Worm (Caenorhabditis elegans) whole organism, L4 larva: ENCODE measurements around the gene cit-1.1.

Experiments used
- F10B5.3 ChIP-seq: sonication (generic microtip); optimal IDR thresholded peaks from 2 replicates; lab custom pipeline; 2016; ENCODE audit warnings: mild to moderate bottlenecking, missing genetic modification characterization, missing compliant biosample characterization
- F37D6.2 ChIP-seq: sonication (generic microtip); optimal IDR thresholded peaks from 2 replicates; lab custom pipeline; 2016; ENCODE audit warnings: mild to moderate bottlenecking, missing genetic modification characterization, missing compliant biosample characterization
- F49E8.2 ChIP-seq: sonication (generic microtip); optimal IDR thresholded peaks from 2 replicates; lab custom pipeline; 2016; ENCODE audit warnings: missing compliant biosample characterization, mild to moderate bottlenecking, missing genetic modification characterization, borderline replicate concordance
- T26A8.4 ChIP-seq: fragments of 200-800 bp; sonication (Bioruptor generic); IDR thresholded peaks from 2 replicates; pipeline ENCODE4 v1.3.6; 2022; ENCODE audit warnings: missing genetic modification characterization, missing compliant biosample characterization
- Y105C5A.15 ChIP-seq: fragments of 200-800 bp; sonication (Bioruptor generic); IDR thresholded peaks from 2 replicates; pipeline ENCODE4 v1.3.6; 2022; ENCODE audit warnings: missing genetic modification characterization, missing compliant biosample characterization
- Y75B8A.6 ChIP-seq: fragments of 200-800 bp; sonication (Bioruptor generic); IDR thresholded peaks from 2 replicates; pipeline ENCODE4 v1.3.6; 2022; ENCODE audit warnings: missing genetic modification reagents, missing genetic modification characterization, missing compliant biosample characterization
- ZK546.5 ChIP-seq, 2 experiments: sonication (generic microtip); optimal IDR thresholded peaks; 2 replicates each; lab custom pipeline; 2017; ENCODE audit warnings: missing biosample characterization in 2 of 2, missing genetic modification characterization in 2 of 2
- attf-4 ChIP-seq: sonication (generic microtip); optimal IDR thresholded peaks from 3 replicates; lab custom pipeline; 2017; ENCODE audit warnings: missing biosample characterization, missing genetic modification characterization
- ceh-28 ChIP-seq: fragments of 150-350 bp; optimal IDR thresholded peaks from 2 replicates; lab custom pipeline; 2014; ENCODE audit warnings: missing biosample characterization, missing genetic modification reagents, missing genetic modification characterization
- ceh-32 ChIP-seq: sonication (generic microtip); optimal IDR thresholded peaks from 2 replicates; lab custom pipeline; 2016; ENCODE audit warnings: mild to moderate bottlenecking, missing genetic modification characterization, missing compliant biosample characterization; ENCODE audit not compliant: poor library complexity
- ceh-82 ChIP-seq: sonication (generic microtip); optimal IDR thresholded peaks from 2 replicates; lab custom pipeline; 2017; ENCODE audit warnings: missing biosample characterization, missing genetic modification characterization
- ces-1 ChIP-seq: fragments of 150-350 bp; sonication (generic microtip); optimal IDR thresholded peaks from 4 replicates; lab custom pipeline; 2014; ENCODE audit warnings: missing biosample characterization, missing genetic modification reagents, missing genetic modification characterization
- ctbp-1 ChIP-seq: fragments of 200-800 bp; sonication (Bioruptor generic); IDR thresholded peaks from 2 replicates; pipeline ENCODE4 v1.3.6; 2022; ENCODE audit warnings: missing genetic modification reagents, missing genetic modification characterization, missing compliant biosample characterization
- dmd-6 ChIP-seq: fragments of 200-800 bp; sonication (Bioruptor generic); IDR thresholded peaks from 2 replicates; pipeline ENCODE4 v1.3.6; 2022; ENCODE audit warnings: missing genetic modification reagents, missing genetic modification characterization, missing compliant biosample characterization
- dmd-8 ChIP-seq: fragments of 200-800 bp; sonication (Bioruptor generic); IDR thresholded peaks from 2 replicates; pipeline ENCODE4 v1.3.6; 2022; ENCODE audit warnings: missing genetic modification characterization, missing compliant biosample characterization
- dmd-9 ChIP-seq: fragments of 200-800 bp; sonication (Bioruptor generic); IDR thresholded peaks from 2 replicates; pipeline ENCODE4 v1.3.6; 2022; ENCODE audit warnings: missing genetic modification reagents, missing genetic modification characterization, missing compliant biosample characterization
- dpl-1 ChIP-seq: fragments of 150-350 bp; optimal IDR thresholded peaks from 2 replicates; lab custom pipeline; 2014; ENCODE audit warnings: missing biosample characterization, missing genetic modification reagents, missing genetic modification characterization
- duxl-1 ChIP-seq: sonication (generic microtip); optimal IDR thresholded peaks from 2 replicates; lab custom pipeline; 2016; ENCODE audit warnings: mild to moderate bottlenecking, missing genetic modification characterization, moderate library complexity, missing compliant biosample characterization; ENCODE audit not compliant: poor library complexity
- egl-27 ChIP-seq: sonication (generic microtip); optimal IDR thresholded peaks from 3 replicates; lab custom pipeline; 2017; ENCODE audit warnings: missing biosample characterization, missing genetic modification reagents, missing genetic modification characterization
- gei-8 ChIP-seq: fragments of 200-800 bp; sonication (Bioruptor generic); optimal IDR thresholded peaks from 2 replicates; lab custom pipeline; 2018; ENCODE audit warnings: mild to moderate bottlenecking, missing genetic modification characterization, missing compliant biosample characterization
- hlh-11 ChIP-seq: fragments of 200-800 bp; sonication (Bioruptor generic); optimal IDR thresholded peaks from 2 replicates; lab custom pipeline; 2018; ENCODE audit warnings: mild to moderate bottlenecking, missing genetic modification characterization, missing compliant biosample characterization
- jun-1 ChIP-seq: fragments of 150-350 bp; optimal IDR thresholded peaks from 2 replicates; lab custom pipeline; 2014; ENCODE audit warnings: missing biosample characterization, missing genetic modification reagents, missing genetic modification characterization
- lim-7 ChIP-seq: fragments of 200-800 bp; sonication (Bioruptor generic); IDR thresholded peaks from 2 replicates; pipeline ENCODE4 v1.3.6; 2022; ENCODE audit warnings: missing genetic modification characterization, missing compliant biosample characterization
- lin-13 ChIP-seq: fragments of 150-350 bp; optimal IDR thresholded peaks from 2 replicates; lab custom pipeline; 2014; ENCODE audit warnings: missing biosample characterization, missing genetic modification reagents, missing genetic modification characterization
- lin-29 ChIP-seq: fragments of 200-800 bp; sonication (Bioruptor generic); IDR thresholded peaks from 2 replicates; pipeline ENCODE4 v1.3.6; 2022; ENCODE audit warnings: missing genetic modification reagents, missing genetic modification characterization, missing compliant biosample characterization
- lin-38 ChIP-seq: fragments of 200-800 bp; sonication (Bioruptor generic); IDR thresholded peaks from 2 replicates; pipeline ENCODE4 v1.3.6; 2022; ENCODE audit warnings: missing genetic modification reagents, missing genetic modification characterization, missing compliant biosample characterization
- lin-39 ChIP-seq: fragments of 150-350 bp; optimal IDR thresholded peaks from 2 replicates; lab custom pipeline; 2014; ENCODE audit warnings: missing biosample characterization, missing genetic modification reagents, missing genetic modification characterization
- lsy-2 ChIP-seq, 2 experiments: fragments of 150-350 bp in 1 of 2; sonication (generic microtip) in 1 of 2; optimal IDR thresholded peaks; 2 replicates each; lab custom pipeline; 2014 to 2017; ENCODE audit warnings: missing biosample characterization in 2 of 2, missing genetic modification characterization in 2 of 2
- mdt-29 ChIP-seq: fragments of 200-800 bp; sonication (Bioruptor generic); IDR thresholded peaks from 2 replicates; pipeline ENCODE4 v1.3.6; 2022; ENCODE audit warnings: missing genetic modification reagents, missing genetic modification characterization, missing compliant biosample characterization
- mep-1 ChIP-seq: fragments of 150-350 bp; sonication (generic microtip); optimal IDR thresholded peaks from 3 replicates; lab custom pipeline; 2014; ENCODE audit warnings: missing biosample characterization, missing genetic modification characterization
- mxl-2 ChIP-seq: fragments of 200-800 bp; sonication (Bioruptor generic); conservative IDR thresholded peaks from 2 replicates; pipeline ENCODE4 v1.3.6; 2022; ENCODE audit warnings: missing genetic modification reagents, missing genetic modification characterization, missing compliant biosample characterization
- mxl-3 ChIP-seq: fragments of 200-800 bp; sonication (Bioruptor generic); optimal IDR thresholded peaks from 2 replicates; lab custom pipeline; 2018; ENCODE audit warnings: mild to moderate bottlenecking, missing genetic modification characterization, missing compliant biosample characterization
- nhr-41 ChIP-seq: fragments of 200-800 bp; sonication (Bioruptor generic); IDR thresholded peaks from 2 replicates; pipeline ENCODE4 v1.3.6; 2022; ENCODE audit warnings: missing genetic modification reagents, missing genetic modification characterization, missing compliant biosample characterization
- nhr-48 ChIP-seq: sonication (generic microtip); optimal IDR thresholded peaks from 2 replicates; lab custom pipeline; 2016; ENCODE audit warnings: mild to moderate bottlenecking, missing genetic modification characterization, missing compliant biosample characterization
- nhr-76 ChIP-seq: fragments of 150-350 bp; optimal IDR thresholded peaks from 2 replicates; lab custom pipeline; 2014; ENCODE audit warnings: missing biosample characterization, missing genetic modification characterization
- nhr-77 ChIP-seq: fragments of 150-350 bp; optimal IDR thresholded peaks from 2 replicates; lab custom pipeline; 2014; ENCODE audit warnings: missing biosample characterization, missing genetic modification characterization
- pqm-1 ChIP-seq: sonication (generic microtip); optimal IDR thresholded peaks from 2 replicates; lab custom pipeline; 2017; ENCODE audit warnings: missing biosample characterization, missing genetic modification characterization
- rbr-2 ChIP-seq: sonication (generic microtip); optimal IDR thresholded peaks from 2 replicates; lab custom pipeline; 2016; ENCODE audit warnings: missing genotype, missing genetic modification characterization, missing compliant biosample characterization
- set-16 ChIP-seq: fragments of 200-800 bp; sonication (Bioruptor generic); IDR thresholded peaks from 2 replicates; pipeline ENCODE4 v1.3.6; 2022; ENCODE audit warnings: missing genetic modification reagents, missing genetic modification characterization, missing compliant biosample characterization
- snpc-1.2 ChIP-seq: fragments of 200-800 bp; sonication (Bioruptor generic); IDR thresholded peaks from 2 replicates; pipeline ENCODE4 v1.3.6; 2022; ENCODE audit warnings: missing genetic modification reagents, missing genetic modification characterization, missing compliant biosample characterization
- snpc-4 ChIP-seq: fragments of 150-350 bp; optimal IDR thresholded peaks from 2 replicates; lab custom pipeline; 2014; ENCODE audit warnings: missing biosample characterization, missing genetic modification characterization
- spr-1 ChIP-seq: sonication (generic microtip); optimal IDR thresholded peaks from 2 replicates; lab custom pipeline; 2016; ENCODE audit warnings: mild to moderate bottlenecking, missing genetic modification characterization, missing compliant biosample characterization
- spr-3 ChIP-seq: fragments of 200-800 bp; sonication (Bioruptor generic); optimal IDR thresholded peaks from 2 replicates; lab custom pipeline; 2018; ENCODE audit warnings: mild to moderate bottlenecking, missing genetic modification characterization, missing compliant biosample characterization
- tag-97 ChIP-seq: fragments of 200-800 bp; sonication (Bioruptor generic); IDR thresholded peaks from 2 replicates; pipeline ENCODE4 v1.3.6; 2022; ENCODE audit warnings: missing genetic modification characterization, missing compliant biosample characterization
- unc-39 ChIP-seq: sonication (generic microtip); optimal IDR thresholded peaks from 2 replicates; lab custom pipeline; 2017; ENCODE audit warnings: missing biosample characterization, missing genetic modification characterization
- vab-7 ChIP-seq: fragments of 200-800 bp; sonication (Bioruptor generic); IDR thresholded peaks from 2 replicates; pipeline ENCODE4 v1.3.6; 2022; ENCODE audit warnings: missing genetic modification reagents, missing genetic modification characterization, missing compliant biosample characterization
- zfp-3 ChIP-seq: fragments of 200-800 bp; sonication (Bioruptor generic); conservative IDR thresholded peaks from 2 replicates; pipeline ENCODE4 v1.3.6; 2022; ENCODE audit warnings: missing genetic modification reagents, missing genetic modification characterization, missing compliant biosample characterization
- zip-2 ChIP-seq: fragments of 150-350 bp; optimal IDR thresholded peaks from 2 replicates; lab custom pipeline; 2014; ENCODE audit warnings: missing biosample characterization, missing genetic modification characterization

The cit-1.1 gene

DNA sequence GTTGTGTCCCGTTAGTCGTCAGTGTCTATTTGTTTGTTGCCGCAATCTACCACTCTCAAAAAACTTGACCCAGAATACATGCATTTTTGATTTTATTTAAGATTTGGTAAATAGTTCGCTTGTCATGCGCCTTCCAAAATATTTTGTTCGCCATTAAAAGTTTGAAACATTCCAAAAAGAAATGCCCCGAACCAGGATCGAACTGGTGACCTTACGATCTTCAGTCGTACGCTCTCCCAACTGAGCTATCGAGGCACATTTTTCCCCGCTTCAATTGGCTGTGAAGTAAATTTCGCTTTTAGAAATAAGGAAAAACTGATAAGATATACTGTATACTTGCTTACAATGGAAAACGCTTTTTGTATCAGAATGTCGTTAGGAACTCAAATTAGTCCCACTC, 31.3 kb downstream of the cit-1.1 start (continued):
- TF ChIP-seq Y105C5A.15 (no peak), duxl-1 (tag; lab: Kevin White, UChicago) (peak; percentile 25), lsy-2 (tag; optimal IDR thresholded peaks at IDR 0.05; lab: Kevin White, UChicago) (no peak), lin-38 (GFP tag; lab: Robert Waterston, UW) (no peak), mxl-3 (GFP tag; lab: Kevin White, UChicago) (peak; percentile 23), ces-1 (GFP tag; lab: Kevin White, UChicago) (no peak), nhr-41 (GFP tag; lab: Robert Waterston, UW) (no peak), Y75B8A.6 (GFP tag; lab: Robert Waterston, UW) (no peak), unc-39 (tag; lab: Kevin White, UChicago) (no peak), F37D6.2 (no peak), attf-4 (tag; lab: Kevin White, UChicago) (no peak), nhr-48 (tag; lab: Kevin White, UChicago) (no peak), lim-7 (peak; percentile 57; the same call in 1 of the 2 replicates), egl-27 (no peak), tag-97 (GFP tag; lab: Robert Waterston, UW) (no peak), vab-7 (GFP tag; lab: Robert Waterston, UW) (0 out of 2 replicates have a peak, but pooled peaks have one; percentile 48), ceh-82 (tag; lab: Kevin White, UChicago) (no peak), F49E8.2 (tag; lab: Kevin White, UChicago) (no peak), lin-39 (tag; lab: Kevin White, UChicago) (no peak), dmd-6 (GFP tag; lab: Robert Waterston, UW) (0 out of 2 replicates have a peak, but pooled peaks have one; percentile 15), ctbp-1 (0 out of 2 replicates have a peak, but pooled peaks have one; percentile 19), dpl-1 (GFP tag; lab: Kevin White, UChicago) (no peak), mep-1 (tag; lab: Kevin White, UChicago) (no peak), nhr-76 (tag; lab: Kevin White, UChicago) (no peak), hlh-11 (no peak), ceh-32 (tag; lab: Kevin White, UChicago) (no peak), dmd-8 (GFP tag; lab: Robert Waterston, UW) (0 out of 2 replicates have a peak, but pooled peaks have one; percentile 38), T26A8.4 (GFP tag; lab: Robert Waterston, UW) (no peak), mxl-2 (GFP tag; lab: Robert Waterston, UW) (no peak)

DNA sequence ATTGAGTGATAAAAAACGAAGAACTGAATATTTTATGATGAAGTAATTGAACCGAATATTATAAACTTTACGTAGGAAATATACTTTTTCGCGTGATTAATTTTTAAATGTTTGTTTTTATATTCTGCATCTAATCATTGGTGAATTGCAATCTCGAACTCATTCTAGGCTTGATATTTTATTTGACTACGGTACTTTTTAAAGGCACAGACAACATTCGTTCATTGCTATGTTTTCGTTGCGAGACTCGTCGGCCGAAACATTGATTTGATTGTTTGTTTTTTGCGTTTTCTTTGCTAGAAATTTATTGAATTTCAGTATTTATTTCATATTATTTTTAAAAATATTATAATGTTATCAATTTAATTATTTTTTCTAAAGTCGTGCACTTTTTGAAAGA, 31.8 kb downstream of the cit-1.1 start, which contains the start of gene C06G4.4:
C06G4.4 (minus strand) TSS at position 36 of the 400 bp plus-strand sequence.
- TF ChIP-seq mdt-29 (GFP tag; lab: Robert Waterston, UW) (no peak), nhr-48 (tag; lab: Kevin White, UChicago) (no peak), spr-3 (GFP tag; lab: Kevin White, UChicago) (no peak), snpc-1.2 (GFP tag; lab: Robert Waterston, UW) (no peak), unc-39 (tag; lab: Kevin White, UChicago) (no peak), ZK546.5 (tag; optimal IDR thresholded peaks at IDR 0.05; lab: Kevin White, UChicago) (no peak), set-16 (no peak), zfp-3 (GFP tag; lab: Robert Waterston, UW) (no peak), lin-38 (GFP tag; lab: Robert Waterston, UW) (no peak), jun-1 (tag; lab: Kevin White, UChicago) (no peak), zip-2 (tag; lab: Kevin White, UChicago) (no peak)
- TF ChIP-seq, all 104 proteins: peak for 0

DNA sequence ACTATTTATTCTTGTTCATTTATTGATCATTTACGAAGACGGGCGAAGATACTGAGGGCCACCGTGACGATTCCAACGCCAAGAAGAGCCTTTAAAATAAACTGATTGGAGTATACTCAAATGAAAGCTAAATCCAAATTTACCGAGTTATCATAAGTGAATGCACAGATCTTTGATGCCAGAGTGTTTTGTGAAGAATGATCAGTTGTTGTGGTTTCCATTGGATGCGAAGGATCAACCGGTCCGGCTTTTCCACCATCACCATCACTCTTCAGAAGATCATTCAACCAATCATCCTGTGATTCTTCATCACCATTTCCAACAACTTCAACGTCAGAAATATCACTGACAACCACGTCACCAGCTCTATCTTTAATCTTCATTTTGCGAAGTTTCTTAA, 32.4 kb downstream of the cit-1.1 start:
- no peak for TF ChIP-seq dmd-9
- no peak for TF ChIP-seq pqm-1 (tag; lab: Kevin White, UChicago)
- no peak; the same call in 1 of the 2 replicates for TF ChIP-seq snpc-1.2 (GFP tag; lab: Robert Waterston, UW)
- no peak for TF ChIP-seq lin-13 (GFP tag; lab: Kevin White, UChicago)
- no peak for TF ChIP-seq lim-7
- TF ChIP-seq F10B5.3 (tag; lab: Kevin White, UChicago) = no peak
- no peak for TF ChIP-seq attf-4 (tag; lab: Kevin White, UChicago)
- TF ChIP-seq spr-1 = no peak
- TF ChIP-seq gei-8 (GFP tag; lab: Kevin White, UChicago) = no peak
- no peak for TF ChIP-seq F49E8.2 (tag; lab: Kevin White, UChicago)
- peak; percentile 24 for TF ChIP-seq nhr-77 (tag; lab: Kevin White, UChicago)
- no peak for TF ChIP-seq ceh-28 (tag; lab: Kevin White, UChicago)
- no peak for TF ChIP-seq nhr-48 (tag; lab: Kevin White, UChicago)
- TF ChIP-seq snpc-4 (tag; lab: Kevin White, UChicago) = no peak
- TF ChIP-seq rbr-2 = no peak
- peak; percentile 1 for TF ChIP-seq mep-1 (tag; lab: Kevin White, UChicago)
- TF ChIP-seq lin-29 (GFP tag; lab: Robert Waterston, UW) = no peak
